Worm (Caenorhabditis elegans) whole organism, L3 larva: ENCODE results near the gene C23G10.2.

ENCODE experiments used
- R02D3.7 ChIP-seq: fragments of 150-350 bp; optimal IDR thresholded peaks from 2 replicates; lab custom pipeline; 2014; ENCODE audit warnings: missing biosample characterization, missing genetic modification characterization
- elt-2 ChIP-seq: sonication (generic microtip); optimal IDR thresholded peaks from 2 replicates; lab custom pipeline; 2016; ENCODE audit warnings: missing genetic modification reagents, mild to moderate bottlenecking, missing genetic modification characterization, missing compliant biosample characterization
- nhr-12 ChIP-seq: fragments of 150-350 bp; optimal IDR thresholded peaks from 2 replicates; lab custom pipeline; 2014; ENCODE audit warnings: missing biosample characterization, missing genetic modification characterization
- skn-1 ChIP-seq: fragments of 150-350 bp; optimal IDR thresholded peaks from 2 replicates; lab custom pipeline; 2014; ENCODE audit warnings: missing biosample characterization, missing genetic modification characterization

DNA sequence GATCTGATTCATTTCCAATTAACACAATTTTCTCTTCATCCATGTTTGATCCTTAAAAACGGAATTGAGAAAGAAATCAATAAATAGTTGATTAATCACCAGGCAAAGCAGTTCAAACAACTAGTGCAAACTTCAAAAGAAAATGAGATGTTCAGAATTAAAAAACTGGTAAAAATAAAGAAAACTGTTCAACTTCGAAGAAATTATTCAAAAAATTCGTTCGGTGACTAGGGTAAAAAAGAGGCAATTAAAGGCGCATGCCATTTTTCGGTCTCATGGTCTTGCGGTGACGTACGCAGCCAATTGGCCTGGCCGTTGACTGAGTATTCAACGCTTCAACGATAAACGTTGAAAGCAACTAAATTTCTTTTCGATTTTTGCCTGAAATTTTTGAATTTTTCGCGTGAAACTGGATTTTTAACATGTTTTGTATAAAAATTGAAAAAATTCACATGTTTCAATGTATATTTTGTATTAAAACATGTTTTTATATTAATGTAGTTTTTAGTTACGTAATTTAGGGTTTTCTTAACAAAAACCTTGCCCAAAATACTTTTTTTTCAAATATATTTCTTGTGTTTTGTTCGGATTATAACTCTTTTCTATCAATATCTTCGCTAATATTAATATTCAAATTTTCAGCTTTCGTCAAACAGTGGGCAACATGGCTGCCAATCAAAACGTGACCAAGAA lies 1.6 kb upstream of the C23G10.2 start, which contains the start of the genes sna-3 and rps-3:
- TF ChIP-seq R02D3.7 (tag; lab: Kevin White, UChicago) (peak; percentile 62), skn-1 (no peak), elt-2 (tag; lab: Kevin White, UChicago) (peak; percentile 47), nhr-12 (tag; lab: Kevin White, UChicago) (no peak)
